Fruit fly (Drosophila melanogaster): ENCODE data around the gene Gtpx.
A peak's percentile ranks its signal among the peaks of the same experiment; 100 is the strongest.

The Gtpx gene

dm6 chr3L:3325925-3326903, at the start of gene Gtpx (continued):
- TF ChIP-seq gem (tag; optimal IDR thresholded peaks at IDR 0.05) = no peak
- no peak for TF ChIP-seq CG12236 (GFP tag; optimal IDR thresholded peaks at IDR 0.05)
- no peak for TF ChIP-seq Aef1 (GFP tag; IDR thresholded peaks at IDR 0.05)
- TF ChIP-seq fd64A (GFP tag; optimal IDR thresholded peaks at IDR 0.05) = no peak
- TF ChIP-seq Xrp1 (GFP tag; IDR thresholded peaks at IDR 0.05) = peak; percentile 33; the same call in 1 of the 2 replicates
- TF ChIP-seq Hand (GFP tag; optimal IDR thresholded peaks at IDR 0.05) = no peak
- TF ChIP-seq CG14710 (tag; optimal IDR thresholded peaks at IDR 0.05) = peak; percentile 65
- TF ChIP-seq CG2202 (tag; optimal IDR thresholded peaks at IDR 0.05) = no peak
- TF ChIP-seq Mad (GFP tag; optimal IDR thresholded peaks at IDR 0.05) = peak; percentile 9
- TF ChIP-seq CG1603 (tag; optimal IDR thresholded peaks at IDR 0.05) = peak; percentile 54
- TF ChIP-seq CG18599 (GFP tag; optimal IDR thresholded peaks at IDR 0.05) = peak; percentile 43
- TF ChIP-seq CG11398 (GFP tag; optimal IDR thresholded peaks at IDR 0.05) = no peak
- TF ChIP-seq sna (GFP tag; IDR thresholded peaks at IDR 0.05; ENCODE audit: partially characterized antibody) = no peak
- no peak for TF ChIP-seq CG17612 (GFP tag; IDR thresholded peaks at IDR 0.05)
- TF ChIP-seq cas (GFP tag; IDR thresholded peaks at IDR 0.05) = no peak
- no peak for TF ChIP-seq CG12299 (tag; optimal IDR thresholded peaks at IDR 0.05)
- TF ChIP-seq lola (GFP tag; optimal IDR thresholded peaks at IDR 0.05) = peak in 1 of 3 experiments; percentile 45
- TF ChIP-seq fu2 (GFP tag; optimal IDR thresholded peaks at IDR 0.05) = peak; percentile 11
- no peak for TF ChIP-seq CG6791 (GFP tag; IDR thresholded peaks at IDR 0.05; ENCODE audit: partially characterized antibody)
- no peak for TF ChIP-seq HLH4C (GFP tag; IDR thresholded peaks at IDR 0.05; ENCODE audit: partially characterized antibody)
- no peak for TF ChIP-seq org-1 (GFP tag; optimal IDR thresholded peaks at IDR 0.05)
- no peak for TF ChIP-seq Vsx1 (GFP tag; optimal IDR thresholded peaks at IDR 0.05)
- TF ChIP-seq NC2β (GFP tag; optimal IDR thresholded peaks at IDR 0.05) = peak; percentile 39
- TF ChIP-seq odd (GFP tag; optimal IDR thresholded peaks at IDR 0.05) = no peak
- TF ChIP-seq dan (GFP tag; IDR thresholded peaks at IDR 0.05) = no peak
- TF ChIP-seq CG11695 (GFP tag; IDR thresholded peaks at IDR 0.05) = no peak
- peak; percentile 56 for TF ChIP-seq Chrac-16 (GFP tag; optimal IDR thresholded peaks at IDR 0.05)
- TF ChIP-seq Med (GFP tag) = peak; percentile 85
- TF ChIP-seq pan (optimal IDR thresholded peaks at IDR 0.05) = no peak
- no peak for TF ChIP-seq pan (GFP tag; optimal IDR thresholded peaks at IDR 0.05 in 1 of 2, IDR thresholded peaks at IDR 0.05 in 1 of 2)
- no peak for TF ChIP-seq vnd (GFP tag; IDR thresholded peaks at IDR 0.05; ENCODE audit: partially characterized antibody)
- TF ChIP-seq mld (GFP tag; IDR thresholded peaks at IDR 0.05; ENCODE audit: partially characterized antibody) = no peak
- TF ChIP-seq CG17829 (tag; optimal IDR thresholded peaks at IDR 0.05) = peak; percentile 41
- TF ChIP-seq CG9876 (GFP tag; optimal IDR thresholded peaks at IDR 0.05) = no peak
- TF ChIP-seq CG10959 (GFP tag; IDR thresholded peaks at IDR 0.05) = no peak
- no peak for TF ChIP-seq CG14050 (GFP tag; IDR thresholded peaks at IDR 0.05)
- TF ChIP-seq so (GFP tag; IDR thresholded peaks at IDR 0.05) = no peak
- peak; percentile 3 for TF ChIP-seq chn (GFP tag; optimal IDR thresholded peaks at IDR 0.05)
- no peak for TF ChIP-seq peb (GFP tag; IDR thresholded peaks at IDR 0.05)
- TF ChIP-seq CG3281 (GFP tag; optimal IDR thresholded peaks at IDR 0.05) = no peak
- no peak for TF ChIP-seq CG9609 (GFP tag; optimal IDR thresholded peaks at IDR 0.05)
